Fruit fly (Drosophila melanogaster): ENCODE measurements around the gene CG4116.

Gene CG4116

DNA sequence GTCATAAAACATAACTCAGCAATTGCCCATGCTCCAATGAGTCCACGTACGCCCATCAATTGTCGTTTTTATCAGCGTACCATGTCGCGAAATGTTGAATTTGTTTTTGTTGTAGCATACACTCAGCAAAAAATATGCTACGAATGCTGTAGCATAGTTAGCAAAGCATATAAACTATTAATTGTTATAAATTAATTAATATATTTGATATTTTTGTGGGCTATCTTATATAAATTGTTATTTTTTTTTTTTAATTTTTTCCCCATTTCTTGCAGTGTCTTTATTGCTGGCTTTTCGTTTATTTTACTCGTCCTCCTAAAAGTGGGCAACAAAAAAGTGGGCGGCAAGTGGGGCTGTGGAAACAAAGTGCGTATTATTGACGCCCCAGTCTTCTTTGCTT, 41.5 kb upstream of the CG4116 start (continued):
- TF ChIP-seq Lim3 (GFP tag; IDR thresholded peaks at IDR 0.05): no peak
- TF ChIP-seq Hsf (GFP tag; optimal IDR thresholded peaks at IDR 0.05): no peak
- no peak for TF ChIP-seq cad (GFP tag; optimal IDR thresholded peaks at IDR 0.05)
- no peak for TF ChIP-seq CG10431 (GFP tag; optimal IDR thresholded peaks at IDR 0.05)
- TF ChIP-seq CG4617 (GFP tag; optimal IDR thresholded peaks at IDR 0.05; ENCODE audit: borderline replicate concordance): no peak
- no peak for TF ChIP-seq CG15479 (GFP tag; optimal IDR thresholded peaks at IDR 0.05)
- TF ChIP-seq CG31441 (GFP tag; IDR thresholded peaks at IDR 0.05): peak; percentile 67
- TF ChIP-seq CG15514 (GFP tag; optimal IDR thresholded peaks at IDR 0.05): no peak
- TF ChIP-seq stc (GFP tag; IDR thresholded peaks at IDR 0.05): peak; percentile 39; the same call in 1 of the 2 replicates
- TF ChIP-seq CG12155 (GFP tag; optimal IDR thresholded peaks at IDR 0.05): peak; percentile 49
- TF ChIP-seq CG17361 (GFP tag; IDR thresholded peaks at IDR 0.05): peak; percentile 47; the same call in 1 of the 3 replicates
- TF ChIP-seq CG7987 (GFP tag; optimal IDR thresholded peaks at IDR 0.05): no peak
- TF ChIP-seq gcm2 (GFP tag; optimal IDR thresholded peaks at IDR 0.05): no peak
- peak; percentile 14; the same call in 1 of the 2 replicates for TF ChIP-seq CG5953 (GFP tag; IDR thresholded peaks at IDR 0.05)
- 0 out of 3 replicates have a peak, but pooled peaks have one; percentile 22 for TF ChIP-seq so (GFP tag; IDR thresholded peaks at IDR 0.05)
- no peak for TF ChIP-seq CG3163 (GFP tag; optimal IDR thresholded peaks at IDR 0.05)
- peak; percentile 65 for TF ChIP-seq nmo (GFP tag; optimal IDR thresholded peaks at IDR 0.05)
- TF ChIP-seq eve (GFP tag; optimal IDR thresholded peaks at IDR 0.05): no peak
- TF ChIP-seq stwl (tag; optimal IDR thresholded peaks at IDR 0.05): no peak
- TF ChIP-seq otp (GFP tag; IDR thresholded peaks at IDR 0.05): no peak
- TF ChIP-seq Jarid2 (GFP tag; optimal IDR thresholded peaks at IDR 0.05): no peak
- peak; percentile 38 for TF ChIP-seq CG4404 (GFP tag; IDR thresholded peaks at IDR 0.05)
- no peak for TF ChIP-seq CG8281 (tag; optimal IDR thresholded peaks at IDR 0.05)
- no peak for TF ChIP-seq rib (GFP tag; IDR thresholded peaks at IDR 0.05)
- no peak for TF ChIP-seq Sry-β (GFP tag; optimal IDR thresholded peaks at IDR 0.05)
- TF ChIP-seq oc (tag; optimal IDR thresholded peaks at IDR 0.05): no peak
- TF ChIP-seq D (optimal IDR thresholded peaks at IDR 0.05): no peak
- TF ChIP-seq D (GFP tag; optimal IDR thresholded peaks at IDR 0.05): no peak
- no peak for TF ChIP-seq amos (GFP tag; IDR thresholded peaks at IDR 0.05; ENCODE audit: partially characterized antibody)
- TF ChIP-seq usp (GFP tag; optimal IDR thresholded peaks at IDR 0.05): no peak
- peak; percentile 55 for TF ChIP-seq Ptx1 (GFP tag; IDR thresholded peaks at IDR 0.05)
- TF ChIP-seq al (GFP tag; IDR thresholded peaks at IDR 0.05): peak; percentile 29; the same call in 1 of the 2 replicates
- no peak for TF ChIP-seq ems (GFP tag; optimal IDR thresholded peaks at IDR 0.05)
- no peak for TF ChIP-seq MBD-R2 (GFP tag; IDR thresholded peaks at IDR 0.05)
- no peak for TF ChIP-seq nom (GFP tag; optimal IDR thresholded peaks at IDR 0.05)
- TF ChIP-seq gfzf (GFP tag; optimal IDR thresholded peaks at IDR 0.05): no peak
- no peak for TF ChIP-seq CG6175 (GFP tag; IDR thresholded peaks at IDR 0.05)
- no peak for TF ChIP-seq CG30431 (GFP tag; optimal IDR thresholded peaks at IDR 0.05)
- peak in 1 of 2 experiments; percentile 0 for TF ChIP-seq Eip74EF (GFP tag; optimal IDR thresholded peaks at IDR 0.05)
- TF ChIP-seq CG7963 (GFP tag; IDR thresholded peaks at IDR 0.05; ENCODE audit: partially characterized antibody): no peak
- TF ChIP-seq Spps (tag; optimal IDR thresholded peaks at IDR 0.05): no peak
- TF ChIP-seq Chrac-16 (GFP tag; optimal IDR thresholded peaks at IDR 0.05): peak; percentile 50
- no peak for TF ChIP-seq toy (GFP tag; IDR thresholded peaks at IDR 0.05)
- no peak for TF ChIP-seq CG9609 (GFP tag; optimal IDR thresholded peaks at IDR 0.05)
- TF ChIP-seq Fer1 (GFP tag; optimal IDR thresholded peaks at IDR 0.05): no peak
- TF ChIP-seq pfk (GFP tag; optimal IDR thresholded peaks at IDR 0.05): no peak
- TF ChIP-seq E2f1 (GFP tag; IDR thresholded peaks at IDR 0.05): peak; percentile 50; the same call in 1 of the 2 replicates
- no peak for TF ChIP-seq CG16813 (GFP tag; IDR thresholded peaks at IDR 0.05; ENCODE audit: partially characterized antibody)
- TF ChIP-seq sr (GFP tag; IDR thresholded peaks at IDR 0.05): no peak
- no peak for TF ChIP-seq CG10654 (GFP tag; optimal IDR thresholded peaks at IDR 0.05)
- TF ChIP-seq Dp (GFP tag; optimal IDR thresholded peaks at IDR 0.05): no peak
